Fruit fly (Drosophila melanogaster) whole organism, larva: ENCODE results near the gene CG14840.

ENCODE experiments used
- noc ChIP-seq: fragments of 200-800 bp; sonication (Bioruptor generic); optimal IDR thresholded peaks from 3 replicates; lab custom pipeline; 2019; ENCODE audit warnings: missing biosample characterization, mild to moderate bottlenecking, missing genetic modification characterization, moderate library complexity

CG14840 gene

DNA sequence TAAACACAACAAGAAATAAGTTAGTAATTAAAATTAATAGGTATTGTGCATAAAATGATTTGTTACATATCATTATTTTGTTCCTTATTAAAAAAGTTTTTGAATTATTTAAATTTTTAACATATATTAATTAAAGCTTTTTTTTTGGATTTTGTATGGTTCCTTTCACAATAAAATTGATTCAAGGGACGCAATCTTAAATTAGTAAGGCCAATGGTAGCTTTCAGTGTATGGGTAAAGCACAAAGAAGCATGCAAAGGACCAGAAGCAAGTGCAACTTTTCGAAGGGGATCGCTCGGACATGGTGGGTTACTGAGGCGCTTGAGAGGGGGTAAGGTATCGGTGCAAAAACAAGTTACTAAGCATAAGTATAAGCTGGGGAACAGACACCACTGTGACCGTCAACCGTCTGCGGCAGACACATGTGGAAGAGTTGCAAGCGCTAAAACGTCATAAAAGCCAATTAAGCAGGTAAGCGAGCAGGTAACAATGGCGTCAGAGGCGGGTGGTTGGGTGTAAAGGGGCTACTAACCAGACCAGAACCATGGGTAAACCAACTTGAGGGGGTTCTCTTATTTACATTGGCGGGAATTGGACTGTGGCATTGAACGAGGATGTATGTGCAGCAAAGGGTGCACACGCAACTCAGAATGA lies 14.6 kb upstream of the CG14840 start:
- no peak for TF ChIP-seq noc

DNA sequence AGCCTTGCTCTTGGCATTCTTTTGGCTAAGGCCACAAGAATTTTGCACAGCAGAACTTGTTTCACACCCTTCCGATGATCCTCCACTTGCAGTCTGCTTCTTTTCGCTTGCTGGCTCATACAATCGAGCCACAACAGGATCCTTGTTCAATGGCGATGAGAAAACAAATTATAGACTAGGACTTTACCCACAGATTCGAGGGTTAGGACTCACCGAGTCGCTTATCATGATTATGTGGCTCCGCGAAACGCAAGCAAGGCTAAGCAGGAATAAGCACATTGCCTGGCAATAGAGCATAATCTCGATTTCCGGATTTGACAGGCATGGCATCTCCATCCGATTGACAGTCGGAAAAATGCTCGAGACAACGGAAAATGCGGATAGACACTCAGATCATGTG lies 1.1 kb upstream of the CG14840 start, which contains the start of the genes CG14839 and CG14841:
Gene CG14839, plus strand, starts transcription at position 301 of the 400 bp plus-strand sequence.
Gene CG14841, minus strand, starts transcription at position 332 of the 400 bp plus-strand sequence.
- TF ChIP-seq noc: no peak

DNA sequence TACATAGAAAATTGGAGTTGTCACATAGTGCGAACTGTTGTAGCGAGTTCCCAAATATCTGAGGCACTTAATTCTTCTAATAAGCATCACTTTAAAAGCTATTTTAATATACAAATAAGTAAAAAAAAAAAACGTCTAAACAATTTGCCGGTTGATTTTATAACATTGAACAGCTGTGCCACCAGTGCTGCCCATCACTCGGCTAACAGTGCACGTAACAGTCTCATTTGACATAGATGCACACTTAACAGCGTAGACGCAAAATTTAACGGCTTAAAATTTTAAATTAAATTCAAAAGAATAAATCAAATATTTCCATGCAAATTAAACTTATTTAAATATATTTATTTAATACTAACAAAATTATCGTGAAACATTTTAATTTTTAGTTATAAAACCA lies 1.2 kb downstream of the CG14840 start, which contains the start of gene MetRS-m:
Gene MetRS-m, minus strand, starts transcription at position 171 of the 400 bp plus-strand sequence.
- TF ChIP-seq noc: no peak

DNA sequence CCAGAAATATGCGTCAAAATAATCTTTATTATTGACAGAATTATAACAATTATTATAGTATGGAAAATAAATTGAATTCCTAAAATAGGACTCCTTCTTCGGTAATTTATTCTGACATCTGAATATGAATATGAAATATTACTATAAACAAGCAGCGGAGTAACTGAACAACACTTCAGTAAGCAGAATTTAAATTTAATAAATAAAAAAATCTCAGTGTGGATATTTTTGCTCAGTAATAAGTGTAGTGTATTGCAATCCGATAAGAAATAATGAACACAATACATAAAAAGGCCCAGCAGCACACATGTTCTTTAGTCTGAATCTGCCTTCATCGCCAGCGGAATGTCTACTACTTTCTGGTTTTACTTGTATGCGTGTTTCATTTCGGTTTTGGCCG lies 5.2 kb downstream of the CG14840 start, which contains the start of gene CG43179:
Gene CG43179, plus strand, starts transcription at position 301 of the 400 bp plus-strand sequence.
- no peak for TF ChIP-seq noc

DNA sequence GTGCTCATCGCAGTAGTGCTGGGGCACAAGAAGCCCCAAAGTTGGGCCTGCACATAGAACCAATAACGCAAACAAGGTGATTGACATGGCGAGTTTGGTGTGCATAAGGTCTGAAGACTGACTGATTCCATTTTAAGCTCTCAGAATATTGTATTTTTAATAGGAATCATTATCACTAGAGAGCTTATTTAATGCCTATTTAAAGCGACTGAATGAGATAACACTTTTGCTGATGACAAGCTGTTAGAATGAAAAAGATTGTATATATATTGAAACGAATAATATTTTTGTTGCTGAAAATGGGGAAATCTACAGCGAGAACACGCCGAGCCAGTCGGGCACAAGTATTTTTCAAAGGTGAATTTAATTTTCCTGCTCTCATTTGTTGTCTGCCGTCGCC lies 15.6 kb downstream of the CG14840 start, which contains the start of gene CG9616:
Gene CG9616, minus strand, starts transcription at position 101 of the 400 bp plus-strand sequence.
- TF ChIP-seq noc: no peak

DNA sequence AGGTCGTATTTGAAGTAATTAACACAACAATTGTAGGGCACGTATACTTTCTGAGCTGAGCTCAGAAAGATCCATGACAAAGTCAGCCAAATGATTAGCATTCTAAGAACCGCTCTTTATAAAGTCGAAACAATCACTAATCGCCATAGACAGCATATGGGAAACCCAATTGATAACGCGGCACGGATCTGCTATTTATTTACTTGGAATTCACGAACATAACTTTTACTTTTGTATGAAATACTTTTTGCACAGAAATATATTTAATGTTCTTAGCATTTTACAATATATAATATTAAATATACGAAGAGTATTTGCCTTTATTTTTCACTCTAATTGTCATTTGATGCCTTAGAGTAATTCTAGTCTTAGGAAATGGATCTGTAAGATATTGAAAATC lies 16.4 kb downstream of the CG14840 start, which contains the start of gene CG43291:
Gene CG43291, minus strand, starts transcription at position 101 of the 400 bp plus-strand sequence.
- TF ChIP-seq noc: no peak

DNA sequence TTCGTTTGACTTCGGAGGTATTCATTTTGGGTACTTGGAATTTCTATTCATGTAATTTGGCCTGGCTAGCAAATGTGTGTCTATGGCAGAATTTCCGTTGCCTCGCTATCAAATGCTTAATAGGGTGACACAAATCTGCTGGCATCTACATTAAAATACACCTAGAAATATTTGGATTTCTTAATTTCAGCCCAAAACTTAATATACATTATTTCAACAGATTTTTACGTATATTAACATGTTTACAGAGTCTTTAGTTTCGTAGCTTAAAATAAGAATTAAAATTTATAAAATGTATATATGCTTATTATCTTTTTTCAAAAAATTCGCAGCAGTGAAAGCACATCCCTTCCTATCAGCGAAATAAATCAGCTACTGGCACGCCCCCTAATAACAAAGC lies 32.0 kb downstream of the CG14840 start, which contains the start of gene CG9624:
Gene CG9624, minus strand, starts transcription at position 101 of the 400 bp plus-strand sequence.
- TF ChIP-seq noc: no peak

DNA sequence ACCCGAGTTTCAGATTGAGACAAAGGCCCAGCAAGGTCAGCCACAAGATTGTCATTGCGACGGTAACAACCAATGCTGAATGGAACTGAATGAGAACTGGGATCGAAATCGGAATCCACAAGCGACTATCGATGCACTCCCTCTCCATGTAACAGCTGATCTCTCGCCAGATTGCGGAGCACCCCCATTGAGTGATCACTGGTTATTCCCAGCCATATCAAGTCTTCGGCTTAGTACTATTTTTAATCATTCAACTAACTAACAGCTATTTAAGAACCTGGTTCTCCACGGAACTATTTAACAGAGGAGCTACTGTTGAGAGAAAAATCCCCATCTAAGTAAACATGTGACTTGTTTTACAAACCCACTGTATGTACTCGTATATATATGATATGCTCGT lies 34.4 kb downstream of the CG14840 start, which contains the start of gene CG9631:
Gene CG9631, minus strand, starts transcription at position 101 of the 400 bp plus-strand sequence.
- TF ChIP-seq noc: no peak

DNA sequence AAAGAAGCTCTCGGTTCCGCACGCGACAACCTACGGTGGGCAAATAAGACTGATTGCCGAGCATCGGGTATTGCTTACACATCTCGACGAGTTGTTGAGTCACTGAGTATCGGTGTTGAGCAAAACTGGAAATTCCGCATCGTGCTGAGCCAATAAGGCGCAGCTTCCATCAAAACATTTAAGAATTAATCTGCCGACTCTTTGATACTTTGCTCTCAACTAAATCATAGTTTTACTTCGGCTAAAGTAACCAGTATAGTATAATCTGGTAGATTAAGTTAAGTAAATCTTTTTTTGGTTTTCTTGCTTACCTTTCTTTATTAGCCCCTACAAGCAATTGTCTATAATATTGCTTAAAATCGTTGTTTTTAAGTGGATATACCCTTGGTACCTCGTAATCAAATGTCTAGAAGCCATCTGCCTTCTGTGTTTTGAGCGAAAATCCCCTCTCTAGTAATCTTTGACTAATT lies 36.9 kb downstream of the CG14840 start, which contains the start of gene Sp212:
Gene Sp212, minus strand, starts transcription at position 51 of the 470 bp plus-strand sequence.
- TF ChIP-seq noc: peak; percentile 33

DNA sequence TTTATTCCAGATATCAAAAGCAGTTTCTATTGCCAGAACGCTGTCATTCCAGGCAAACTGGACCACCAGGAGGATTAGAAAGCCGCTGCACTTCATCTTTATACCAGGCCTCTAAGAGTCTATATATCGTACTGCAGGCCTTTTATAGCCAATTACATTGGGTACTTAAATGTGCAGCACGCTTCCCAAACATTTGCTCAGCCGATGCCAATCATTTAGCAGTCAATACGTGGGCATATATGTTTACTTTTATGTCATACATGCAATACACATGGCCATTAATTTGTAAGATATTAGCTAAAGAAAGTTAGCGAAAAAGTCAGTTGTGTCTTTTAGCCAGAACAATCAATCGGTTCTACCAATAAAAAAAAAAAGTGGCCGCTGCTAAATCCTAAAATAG lies 39.5 kb downstream of the CG14840 start, which contains the start of gene CG33109:
Gene CG33109, minus strand, starts transcription at position 101 of the 400 bp plus-strand sequence.
- TF ChIP-seq noc: no peak

DNA sequence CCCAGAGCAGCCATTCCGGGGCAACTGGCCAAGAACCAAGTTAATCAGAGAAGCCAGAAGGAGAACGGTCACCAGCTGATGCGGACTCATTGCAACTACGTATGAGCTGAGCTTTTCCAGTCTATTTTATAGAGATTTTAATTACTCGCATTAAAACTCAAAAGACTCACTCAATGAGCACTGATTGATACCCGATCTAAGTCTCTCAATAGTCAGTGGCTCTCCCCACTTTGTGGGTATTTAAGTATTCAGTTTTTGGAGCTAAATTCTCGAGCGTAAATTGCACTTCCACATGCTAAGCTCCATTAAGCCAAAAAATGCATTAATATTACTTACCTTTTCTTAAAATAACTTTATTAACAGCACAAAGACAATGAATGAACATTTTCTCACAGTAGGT lies 40.9 kb downstream of the CG14840 start, which contains the start of gene CG31326:
Gene CG31326, minus strand, starts transcription at position 101 of the 400 bp plus-strand sequence.
- no peak for TF ChIP-seq noc

DNA sequence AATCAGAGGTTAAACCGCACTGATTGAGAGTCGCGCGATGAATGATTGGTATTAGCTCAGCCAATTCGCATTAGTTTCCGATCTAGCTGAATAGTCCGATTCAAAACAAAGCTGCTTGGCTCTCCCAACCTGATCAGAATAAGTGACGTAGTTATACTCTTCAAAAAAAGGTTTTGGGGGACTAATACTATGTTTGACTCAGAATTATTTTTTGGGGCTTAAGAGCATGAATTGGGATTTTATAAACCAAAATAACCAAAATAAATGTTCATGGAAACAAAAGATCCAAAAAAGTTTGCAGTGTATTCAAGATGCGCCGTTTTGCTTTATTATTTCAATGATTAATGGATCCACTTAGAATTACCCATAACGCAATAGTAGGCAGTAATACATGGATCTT lies 43.2 kb downstream of the CG14840 start, which contains the start of gene CG9649:
Gene CG9649, minus strand, starts transcription at position 44 of the 400 bp plus-strand sequence.
- TF ChIP-seq noc: no peak

DNA sequence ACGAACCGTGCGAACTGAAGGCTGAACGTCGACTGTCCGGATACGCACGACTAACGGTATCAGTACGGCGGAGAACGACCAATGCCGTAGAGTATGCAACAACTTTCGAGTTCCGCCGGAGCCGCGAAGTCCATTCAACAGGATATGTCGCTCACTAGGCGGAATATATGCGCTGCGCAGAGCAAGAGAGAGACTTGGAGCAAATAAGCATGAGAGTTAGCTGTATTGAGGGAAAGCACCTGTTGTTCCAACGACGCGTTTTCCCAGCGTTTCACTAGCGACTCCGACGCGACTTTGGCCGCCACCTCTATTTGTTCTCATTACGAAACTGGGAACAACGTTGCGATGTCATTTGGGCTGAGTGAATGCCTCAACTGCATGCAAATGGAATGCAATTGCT lies 46.2 kb downstream of the CG14840 start, which contains the start of gene Dop1R1:
Gene Dop1R1, minus strand, starts transcription at position 35 of the 400 bp plus-strand sequence.
- no peak for TF ChIP-seq noc
